Worm (Caenorhabditis elegans): Measurements from ENCODE around the gene F25B5.3.
A peak's percentile ranks its signal among the peaks of the same experiment; 100 is the strongest.

Gene F25B5.3

ce11 chrIII:5914717-5915116, 34.0 kb upstream of the F25B5.3 start (continued):
- TF ChIP-seq lin-29 (GFP tag; IDR thresholded peaks at IDR 0.05) (no peak), aly-2 (tag; optimal IDR thresholded peaks at IDR 0.05) (no peak), nhr-76 (tag; optimal IDR thresholded peaks at IDR 0.05) (no peak), snpc-4 (tag; optimal IDR thresholded peaks at IDR 0.05) (no peak), unc-130 (GFP tag; optimal IDR thresholded peaks at IDR 0.05) (no peak), madf-9 (GFP tag; conservative IDR thresholded peaks at IDR 0.05) (no peak), cey-2 (tag; optimal IDR thresholded peaks at IDR 0.05; ENCODE audit: borderline replicate concordance, insufficient read depth) (no peak), lin-1 (GFP tag; IDR thresholded peaks at IDR 0.05) (no peak), saeg-2 (GFP tag; IDR thresholded peaks at IDR 0.05) (no peak), F49E8.2 (tag; optimal IDR thresholded peaks at IDR 0.05; ENCODE audit: borderline replicate concordance) (no peak), hlh-11 (tag; optimal IDR thresholded peaks at IDR 0.05) (peak; percentile 79), nhr-41 (GFP tag; IDR thresholded peaks at IDR 0.05) (no peak), lin-38 (GFP tag; IDR thresholded peaks at IDR 0.05) (peak; percentile 18; the same call in 1 of the 2 replicates), duxl-1 (tag; optimal IDR thresholded peaks at IDR 0.05; ENCODE audit: poor library complexity) (peak; percentile 39), ceh-32 (tag; optimal IDR thresholded peaks at IDR 0.05; ENCODE audit: poor library complexity) (no peak), lir-3 (tag; optimal IDR thresholded peaks at IDR 0.05) (no peak), lim-7 (GFP tag; IDR thresholded peaks at IDR 0.05) (no peak), nhr-6 (tag; optimal IDR thresholded peaks at IDR 0.05) (no peak), F26F4.8 (GFP tag; conservative IDR thresholded peaks at IDR 0.05) (no peak), nhr-10 (tag; optimal IDR thresholded peaks at IDR 0.05) (no peak), hlh-30 (tag; optimal IDR thresholded peaks at IDR 0.05; ENCODE audit: insufficient read depth) (peak; percentile 29), fos-1 (tag; optimal IDR thresholded peaks at IDR 0.05) (no peak), Y75B8A.6 (GFP tag; IDR thresholded peaks at IDR 0.05) (no peak), mep-1 (tag; optimal IDR thresholded peaks at IDR 0.05) (peak; percentile 31), nhr-48 (tag; optimal IDR thresholded peaks at IDR 0.05) (no peak), aha-1 (tag) (no peak), ZK546.5 (tag; optimal IDR thresholded peaks at IDR 0.05) (no peak), pha-4 (GFP tag; IDR thresholded peaks at IDR 0.05) (no peak; the same call in 1 of the 2 replicates), pha-4 (tag; optimal IDR thresholded peaks at IDR 0.05) (peak; percentile 24), pqm-1 (tag; optimal IDR thresholded peaks at IDR 0.05) (peak; percentile 55), egl-27 (tag; optimal IDR thresholded peaks at IDR 0.05) (no peak), lsy-2 (tag; optimal IDR thresholded peaks at IDR 0.05) (peak in 1 of 2 experiments; percentile 9), zip-2 (tag; optimal IDR thresholded peaks at IDR 0.05) (no peak), ctbp-1 (GFP tag; IDR thresholded peaks at IDR 0.05) (no peak), lin-15B (tag; optimal IDR thresholded peaks at IDR 0.05) (no peak), nhr-28 (tag; optimal IDR thresholded peaks at IDR 0.05) (peak; percentile 42), T20F7.1 (GFP tag; optimal IDR thresholded peaks at IDR 0.05) (no peak), mxl-3 (GFP tag; optimal IDR thresholded peaks at IDR 0.05) (peak; percentile 13), zip-11 (GFP tag; IDR thresholded peaks at IDR 0.05) (no peak), mdl-1 (tag; optimal IDR thresholded peaks at IDR 0.05) (no peak), nhr-77 (tag; optimal IDR thresholded peaks at IDR 0.05) (no peak), nhr-237 (tag; optimal IDR thresholded peaks at IDR 0.05) (no peak), snpc-1.2 (GFP tag; IDR thresholded peaks at IDR 0.05) (no peak), skn-1 (tag; optimal IDR thresholded peaks at IDR 0.05) (no peak), rbr-2 (tag; optimal IDR thresholded peaks at IDR 0.05) (no peak), nhr-25 (tag; optimal IDR thresholded peaks at IDR 0.05; ENCODE audit: borderline replicate concordance, insufficient read depth) (no peak), gei-8 (GFP tag; optimal IDR thresholded peaks at IDR 0.05) (no peak), mes-2 (tag; optimal IDR thresholded peaks at IDR 0.05; ENCODE audit: poor library complexity, severe bottlenecking) (peak; percentile 47), fkh-10 (GFP tag; optimal IDR thresholded peaks at IDR 0.05) (no peak), sdz-12 (GFP tag; optimal IDR thresholded peaks at IDR 0.05) (no peak), hmg-1.1 (GFP tag; IDR thresholded peaks at IDR 0.05) (no peak)

Measured in whole organism, L4 larva.